Worm (Caenorhabditis elegans) whole organism, L2 larva: ENCODE data around the gene C08E3.15.

Experiments
- blmp-1 ChIP-seq: sonication (generic microtip); optimal IDR thresholded peaks from 2 replicates; lab custom pipeline; 2017; ENCODE audit warnings: missing genetic modification characterization, mild to moderate bottlenecking, missing compliant biosample characterization, antibody characterized with exemption, moderate library complexity; ENCODE audit not compliant: insufficient read depth
- nhr-23 ChIP-seq: fragments of 150-350 bp; optimal IDR thresholded peaks from 2 replicates; lab custom pipeline; 2014; ENCODE audit warnings: missing biosample characterization, missing genetic modification reagents, missing genetic modification characterization
- skn-1 ChIP-seq: sonication (generic microtip); optimal IDR thresholded peaks from 2 replicates; lab custom pipeline; 2017; ENCODE audit warnings: missing biosample characterization, missing genetic modification characterization

- no peak for TF ChIP-seq skn-1 (tag; lab: Kevin White, UChicago)
- TF ChIP-seq nhr-23 (tag; lab: Kevin White, UChicago) = peak; percentile 9
- no peak for TF ChIP-seq blmp-1 (tag; lab: Kevin White, UChicago)
Measured at ce11 chrII:1670260-1670879, 42.7 kb upstream of the C08E3.15 start, which contains the start of gene nhx-6.
